Fruit fly (Drosophila melanogaster): Measurements from ENCODE around the gene aos.

- TF ChIP-seq CG32006 (GFP tag; optimal IDR thresholded peaks at IDR 0.05): no peak
- no peak for TF ChIP-seq net (GFP tag; optimal IDR thresholded peaks at IDR 0.05)
These were observed 49.9 kb downstream of the aos start for dm6 chr3L:16433556-16433955.
